Fruit fly (Drosophila melanogaster) whole organism: ENCODE results near the gene CG32713.

Experiments
- CG8478 ChIP-seq: fragments of >200 bp; optimal IDR thresholded peaks from 2 replicates; lab custom pipeline; 2018; ENCODE audit warnings: inconsistent platforms
- Dll ChIP-seq: fragments of >200 bp; optimal IDR thresholded peaks from 2 replicates; lab custom pipeline; 2017
- EcR ChIP-seq, 2 experiments: fragments of >200 bp; optimal IDR thresholded peaks; 2 replicates each; lab custom pipeline; 2017; ENCODE audit warnings: missing biosample characterization in 2 of 2, missing genetic modification characterization in 2 of 2, missing genetic modification reagents in 2 of 2
- pan ChIP-seq: fragments of >200 bp; optimal IDR thresholded peaks from 2 replicates; lab custom pipeline; 2017
- psq ChIP-seq: fragments of >200 bp; optimal IDR thresholded peaks from 2 replicates; lab custom pipeline; 2017
- usp ChIP-seq: fragments of >200 bp; optimal IDR thresholded peaks from 2 replicates; lab custom pipeline; 2017; ENCODE audit warnings: missing biosample characterization, missing genetic modification characterization, mixed read lengths

DNA sequence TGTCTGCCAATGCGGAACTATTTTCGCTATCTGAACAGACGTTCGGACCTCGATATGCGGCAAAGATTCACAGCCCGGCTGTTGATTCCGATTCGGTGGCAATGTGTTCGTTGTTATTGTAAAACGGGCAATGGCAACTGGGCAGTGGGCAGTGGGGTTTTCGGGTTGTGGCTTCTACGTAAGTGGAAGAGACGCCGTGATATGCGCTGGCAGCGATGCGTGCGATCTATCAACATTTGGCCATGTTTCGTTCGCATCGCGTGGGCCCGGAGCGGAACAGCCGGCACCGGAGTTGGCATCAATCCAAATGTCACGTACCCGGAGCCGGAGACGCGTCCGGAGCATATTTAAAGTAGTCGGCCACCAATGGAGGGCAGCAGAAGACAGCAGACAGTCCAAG lies 24.0 kb upstream of the CG32713 start, which contains the start of gene Cp38:
- TF ChIP-seq CG8478 (lab: Kevin White, UChicago): no peak
- TF ChIP-seq usp (GFP tag; lab: Kevin White, UChicago): no peak
- TF ChIP-seq psq (lab: Kevin White, UChicago): no peak
- TF ChIP-seq pan (lab: Kevin White, UChicago): no peak
- TF ChIP-seq Dll (lab: Kevin White, UChicago): no peak
- no peak for TF ChIP-seq EcR (GFP tag; optimal IDR thresholded peaks at IDR 0.05; lab: Kevin White, UChicago)
